Worm (Caenorhabditis elegans) whole organism, late embryonic: Measurements from ENCODE around the gene F35H10.6.

Experiments used
- F13H6.1 ChIP-seq: sonication (generic microtip); optimal IDR thresholded peaks from 2 replicates; lab custom pipeline; 2016; ENCODE audit warnings: missing genetic modification characterization, missing compliant biosample characterization
- K02D7.2 ChIP-seq: sonication (generic microtip); optimal IDR thresholded peaks from 2 replicates; lab custom pipeline; 2017; ENCODE audit warnings: mild to moderate bottlenecking, missing genetic modification characterization, missing compliant biosample characterization
- K09A11.1 ChIP-seq: sonication (generic microtip); optimal IDR thresholded peaks from 2 replicates; lab custom pipeline; 2017; ENCODE audit warnings: antibody characterized with exemption, mild to moderate bottlenecking, missing genetic modification characterization, missing compliant biosample characterization; ENCODE audit not compliant: insufficient read depth
- T23F11.4 ChIP-seq: fragments of 200-800 bp; sonication (Bioruptor generic); optimal IDR thresholded peaks from 2 replicates; lab custom pipeline; 2018; ENCODE audit warnings: mild to moderate bottlenecking, missing genetic modification characterization, missing compliant biosample characterization
- ceh-6 ChIP-seq: fragments of 200-800 bp; sonication (Bioruptor generic); optimal IDR thresholded peaks from 2 replicates; lab custom pipeline; 2018; ENCODE audit warnings: mild to moderate bottlenecking, missing genetic modification characterization, missing compliant biosample characterization
- dve-1 ChIP-seq: sonication (generic microtip); optimal IDR thresholded peaks from 2 replicates; lab custom pipeline; 2017; ENCODE audit warnings: antibody characterized with exemption, mild to moderate bottlenecking, missing genetic modification characterization, missing compliant biosample characterization
- hlh-13 ChIP-seq: fragments of 200-800 bp; sonication (Bioruptor generic); optimal IDR thresholded peaks from 2 replicates; lab custom pipeline; 2018; ENCODE audit warnings: mild to moderate bottlenecking, missing genetic modification characterization, missing compliant biosample characterization
- hlh-8 ChIP-seq: sonication (generic microtip); optimal IDR thresholded peaks from 2 replicates; lab custom pipeline; 2016; ENCODE audit warnings: missing genotype, missing genetic modification characterization, missing compliant biosample characterization
- rnt-1 ChIP-seq: sonication (generic microtip); optimal IDR thresholded peaks from 2 replicates; lab custom pipeline; 2016; ENCODE audit warnings: missing genetic modification characterization, missing compliant biosample characterization
- sdc-2 ChIP-seq: sonication (generic microtip); optimal IDR thresholded peaks from 2 replicates; lab custom pipeline; 2016; ENCODE audit warnings: missing genotype, missing genetic modification characterization, missing compliant biosample characterization
- tbx-2 ChIP-seq: sonication (generic microtip); optimal IDR thresholded peaks from 2 replicates; lab custom pipeline; 2016; ENCODE audit warnings: missing genetic modification characterization, missing compliant biosample characterization
- tbx-7 ChIP-seq: sonication (generic microtip); optimal IDR thresholded peaks from 2 replicates; lab custom pipeline; 2016; ENCODE audit warnings: missing genotype, missing genetic modification characterization, missing compliant biosample characterization
- unc-55 ChIP-seq: sonication (generic microtip); optimal IDR thresholded peaks from 2 replicates; lab custom pipeline; 2017; ENCODE audit warnings: missing biosample characterization, missing genetic modification reagents, missing genetic modification characterization
- zip-5 ChIP-seq: sonication (generic microtip); optimal IDR thresholded peaks from 2 replicates; lab custom pipeline; 2016; ENCODE audit warnings: missing genetic modification characterization, missing compliant biosample characterization

ce11 chrIV:8348073-8348472, 48.3 kb downstream of the F35H10.6 start, which contains the start of gene F17E9.4:
- TF ChIP-seq unc-55 (GFP tag; lab: Kevin White, UChicago): no peak
- no peak for TF ChIP-seq dve-1 (tag; lab: Kevin White, UChicago)
- no peak for TF ChIP-seq hlh-8
- TF ChIP-seq tbx-7 (tag; lab: Kevin White, UChicago): no peak
- TF ChIP-seq hlh-13 (GFP tag; lab: Kevin White, UChicago): no peak
- no peak for TF ChIP-seq zip-5 (tag; lab: Kevin White, UChicago)
- TF ChIP-seq tbx-2 (tag; lab: Kevin White, UChicago): no peak
- no peak for TF ChIP-seq F13H6.1 (tag; lab: Kevin White, UChicago)
- TF ChIP-seq K09A11.1 (tag; lab: Kevin White, UChicago): no peak
- no peak for TF ChIP-seq K02D7.2 (tag; lab: Kevin White, UChicago)
- no peak for TF ChIP-seq rnt-1
- no peak for TF ChIP-seq sdc-2 (tag; lab: Kevin White, UChicago)
- TF ChIP-seq T23F11.4: no peak
- no peak for TF ChIP-seq ceh-6
